Worm (Caenorhabditis elegans) whole organism, L2 larva: ENCODE data around the gene C35D10.3.

Experiments used
- F13H6.1 ChIP-seq: sonication (generic microtip); optimal IDR thresholded peaks from 2 replicates; lab custom pipeline; 2016; ENCODE audit warnings: missing genetic modification characterization, missing compliant biosample characterization
- Y55F3AM.14 ChIP-seq: fragments of 200-800 bp; sonication (Bioruptor generic); optimal IDR thresholded peaks from 2 replicates; lab custom pipeline; 2018; ENCODE audit warnings: mild to moderate bottlenecking, missing genetic modification characterization, missing compliant biosample characterization
- alr-1 ChIP-seq: fragments of 150-350 bp; optimal IDR thresholded peaks from 2 replicates; lab custom pipeline; 2014; ENCODE audit warnings: missing biosample characterization, missing genetic modification characterization
- ceh-16 ChIP-seq: fragments of 150-350 bp; optimal IDR thresholded peaks from 2 replicates; lab custom pipeline; 2014; ENCODE audit warnings: missing biosample characterization, missing genetic modification characterization
- egl-27 ChIP-seq: sonication (generic microtip); optimal IDR thresholded peaks from 3 replicates; lab custom pipeline; 2017; ENCODE audit warnings: missing biosample characterization, missing genetic modification reagents, missing genetic modification characterization
- elt-1 ChIP-seq: fragments of 150-350 bp; optimal IDR thresholded peaks from 2 replicates; lab custom pipeline; 2014; ENCODE audit warnings: missing biosample characterization, missing genetic modification characterization
- gmeb-1 ChIP-seq: fragments of 150-350 bp; optimal IDR thresholded peaks from 2 replicates; lab custom pipeline; 2014; ENCODE audit warnings: missing biosample characterization, missing genetic modification characterization
- lin-11 ChIP-seq: fragments of 150-350 bp; sonication (generic microtip); optimal IDR thresholded peaks from 2 replicates; lab custom pipeline; 2014; ENCODE audit warnings: missing biosample characterization, missing genetic modification characterization, inconsistent platforms, mixed read lengths
- lin-13 ChIP-seq: fragments of 150-350 bp; optimal IDR thresholded peaks from 2 replicates; lab custom pipeline; 2014; ENCODE audit warnings: missing biosample characterization, missing genetic modification reagents, missing genetic modification characterization
- lin-39 ChIP-seq: fragments of 150-350 bp; optimal IDR thresholded peaks from 2 replicates; lab custom pipeline; 2014; ENCODE audit warnings: missing biosample characterization, missing genetic modification reagents, missing genetic modification characterization
- lsy-2 ChIP-seq, 2 experiments: fragments of 150-350 bp in 1 of 2; sonication (generic microtip) in 1 of 2; optimal IDR thresholded peaks; 2 replicates each; lab custom pipeline; 2014 to 2017; ENCODE audit warnings: missing biosample characterization in 2 of 2, missing genetic modification characterization in 2 of 2
- nhr-11 ChIP-seq: fragments of 150-350 bp; optimal IDR thresholded peaks from 2 replicates; lab custom pipeline; 2014; ENCODE audit warnings: missing biosample characterization, missing genetic modification characterization
- nhr-21 ChIP-seq: fragments of 150-350 bp; optimal IDR thresholded peaks from 2 replicates; lab custom pipeline; 2014; ENCODE audit warnings: missing biosample characterization, missing genetic modification characterization
- sem-4 ChIP-seq: fragments of 150-350 bp; optimal IDR thresholded peaks from 2 replicates; lab custom pipeline; 2014; ENCODE audit warnings: missing biosample characterization, missing genetic modification reagents, missing genetic modification characterization
- skn-1 ChIP-seq: sonication (generic microtip); optimal IDR thresholded peaks from 2 replicates; lab custom pipeline; 2017; ENCODE audit warnings: missing biosample characterization, missing genetic modification characterization
- snpc-4 ChIP-seq: fragments of 150-350 bp; optimal IDR thresholded peaks from 2 replicates; lab custom pipeline; 2014; ENCODE audit warnings: missing biosample characterization, missing genetic modification characterization
- unc-55 ChIP-seq: fragments of 150-350 bp; sonication (generic microtip); optimal IDR thresholded peaks from 3 replicates; lab custom pipeline; 2014; ENCODE audit warnings: missing biosample characterization, missing genetic modification reagents, missing genetic modification characterization
- zag-1 ChIP-seq: fragments of 150-350 bp; optimal IDR thresholded peaks from 2 replicates; lab custom pipeline; 2014; ENCODE audit warnings: missing biosample characterization, missing genetic modification characterization
- ztf-1 ChIP-seq: fragments of 200-800 bp; sonication (Bioruptor generic); conservative IDR thresholded peaks from 2 replicates; pipeline ENCODE4 v1.3.6; 2022; ENCODE audit warnings: missing genetic modification characterization, missing compliant biosample characterization

The C35D10.3 gene

DNA sequence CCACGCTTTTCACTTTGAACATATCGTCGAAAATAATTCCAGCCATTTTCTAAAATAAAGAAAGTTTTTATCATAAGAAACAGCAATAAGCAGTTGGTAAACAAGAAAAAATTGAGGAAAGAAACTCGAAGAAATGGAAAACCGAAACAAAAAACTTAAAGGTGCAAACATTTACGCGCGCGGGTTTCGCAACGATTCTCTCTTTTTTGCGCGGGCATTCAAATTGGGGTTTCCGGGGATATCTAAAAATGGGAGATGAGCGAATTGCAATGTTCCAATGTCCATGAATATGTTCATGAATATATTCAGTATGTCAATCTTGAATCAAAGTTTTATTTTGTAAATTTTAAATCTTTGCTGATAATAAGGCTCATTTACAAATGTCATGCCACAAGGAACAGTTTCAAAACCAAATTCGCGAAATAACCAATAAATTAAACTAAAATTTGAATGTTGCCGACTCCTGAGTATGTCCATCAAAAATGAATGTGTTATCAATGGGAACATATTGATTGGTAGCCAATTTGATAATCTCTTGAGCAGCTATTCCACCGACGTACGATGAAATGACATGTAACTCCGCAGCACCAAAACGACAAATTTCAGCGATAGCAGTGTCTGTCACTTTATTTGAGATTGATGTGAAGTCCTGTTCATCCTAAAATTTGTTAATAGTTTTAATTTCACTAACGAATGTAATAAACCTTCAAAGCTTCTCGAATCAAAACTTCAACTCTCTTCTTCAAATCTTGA, 49.4 kb downstream of the C35D10.3 start, which contains the start of gene rpb-8 (continued):
- peak; percentile 1 for TF ChIP-seq lin-11 (tag; lab: Kevin White, UChicago)
- TF ChIP-seq lin-13 (GFP tag; lab: Kevin White, UChicago) = peak; percentile 46
- TF ChIP-seq ceh-16 (tag; lab: Kevin White, UChicago) = no peak
- no peak for TF ChIP-seq elt-1 (tag; lab: Kevin White, UChicago)
- no peak for TF ChIP-seq ztf-1
- TF ChIP-seq skn-1 = no peak
- no peak for TF ChIP-seq Y55F3AM.14 (GFP tag; lab: Kevin White, UChicago)
- TF ChIP-seq alr-1 (tag; lab: Kevin White, UChicago) = no peak
- peak; percentile 90 for TF ChIP-seq unc-55
- peak; percentile 89 for TF ChIP-seq gmeb-1 (tag; lab: Kevin White, UChicago)
- peak; percentile 29 for TF ChIP-seq F13H6.1 (tag; lab: Kevin White, UChicago)

DNA sequence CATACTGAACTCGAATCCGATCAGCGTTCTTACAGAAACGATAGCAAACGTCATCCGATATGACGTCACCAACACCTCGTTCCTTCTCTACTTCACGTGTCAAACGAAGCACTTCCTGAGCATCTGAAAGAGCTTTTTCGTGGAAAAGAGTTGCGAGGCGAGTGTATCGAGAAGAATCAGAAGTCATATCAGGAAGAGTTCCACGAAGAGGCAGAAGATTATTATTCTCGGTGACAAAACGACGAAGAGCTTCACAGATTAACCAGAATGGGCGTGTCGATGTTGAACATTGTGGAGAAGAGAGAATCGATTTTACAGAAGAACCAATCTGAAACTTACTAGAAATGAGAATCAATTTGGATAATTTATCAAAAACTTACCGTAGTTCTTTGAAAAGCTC, 50.2 kb downstream of the C35D10.3 start:
- TF ChIP-seq lsy-2 (tag; optimal IDR thresholded peaks at IDR 0.05; lab: Kevin White, UChicago) (no peak), lin-39 (tag; lab: Kevin White, UChicago) (no peak), lin-11 (tag; lab: Kevin White, UChicago) (no peak), nhr-21 (tag; lab: Kevin White, UChicago) (no peak), sem-4 (tag; lab: Kevin White, UChicago) (no peak), zag-1 (tag; lab: Kevin White, UChicago) (no peak), egl-27 (tag; lab: Kevin White, UChicago) (no peak), elt-1 (tag; lab: Kevin White, UChicago) (no peak), snpc-4 (tag; lab: Kevin White, UChicago) (no peak), F13H6.1 (tag; lab: Kevin White, UChicago) (no peak), nhr-11 (no peak)
